Worm (Caenorhabditis elegans) whole organism, late embryonic: ENCODE data around the gene wago-4.

Experiments used
- ama-1 ChIP-seq: fragments of 150-350 bp; optimal IDR thresholded peaks from 2 replicates; lab custom pipeline; 2014
- ceh-34 ChIP-seq: sonication (generic microtip); optimal IDR thresholded peaks from 2 replicates; lab custom pipeline; 2016; ENCODE audit warnings: mild to moderate bottlenecking, missing genetic modification characterization, missing compliant biosample characterization
- fkh-10 ChIP-seq: fragments of 150-350 bp; optimal IDR thresholded peaks from 2 replicates; lab custom pipeline; 2014; ENCODE audit warnings: missing biosample characterization, missing genetic modification reagents, missing genetic modification characterization
- mec-3 ChIP-seq: sonication (generic microtip); optimal IDR thresholded peaks from 2 replicates; lab custom pipeline; 2016; ENCODE audit warnings: borderline replicate concordance, missing genetic modification characterization, missing compliant biosample characterization
- pax-1 ChIP-seq: fragments of 150-350 bp; optimal IDR thresholded peaks from 2 replicates; lab custom pipeline; 2014; ENCODE audit warnings: missing biosample characterization, missing genetic modification characterization
- pha-4 ChIP-seq: fragments of 150-350 bp; optimal IDR thresholded peaks from 2 replicates; lab custom pipeline; 2018; ENCODE audit warnings: missing biosample characterization, missing genetic modification reagents, missing genetic modification characterization
- sox-4 ChIP-seq: sonication (generic microtip); optimal IDR thresholded peaks from 2 replicates; lab custom pipeline; 2017; ENCODE audit warnings: mild to moderate bottlenecking, missing genetic modification characterization, inconsistent platforms, missing compliant biosample characterization
- unc-86 ChIP-seq: sonication (generic microtip); optimal IDR thresholded peaks from 2 replicates; lab custom pipeline; 2016; ENCODE audit warnings: missing genetic modification characterization, missing compliant biosample characterization

- TF ChIP-seq pax-1 (tag; lab: Kevin White, UChicago) (no peak), unc-86 (tag; lab: Kevin White, UChicago) (no peak), fkh-10 (GFP tag; lab: Kevin White, UChicago) (no peak), pha-4 (tag; lab: Kevin White, UChicago) (no peak), sox-4 (no peak), ceh-34 (tag; lab: Kevin White, UChicago) (no peak), ama-1 (lab: Kevin White, UChicago) (no peak), mec-3 (tag; lab: Kevin White, UChicago) (no peak)
Observed at ce11 chrII:12965138-12965537, 45.8 kb downstream of the wago-4 start.
